Fruit fly (Drosophila melanogaster): Measurements from ENCODE around the gene CG6204.

The CG6204 gene

DNA sequence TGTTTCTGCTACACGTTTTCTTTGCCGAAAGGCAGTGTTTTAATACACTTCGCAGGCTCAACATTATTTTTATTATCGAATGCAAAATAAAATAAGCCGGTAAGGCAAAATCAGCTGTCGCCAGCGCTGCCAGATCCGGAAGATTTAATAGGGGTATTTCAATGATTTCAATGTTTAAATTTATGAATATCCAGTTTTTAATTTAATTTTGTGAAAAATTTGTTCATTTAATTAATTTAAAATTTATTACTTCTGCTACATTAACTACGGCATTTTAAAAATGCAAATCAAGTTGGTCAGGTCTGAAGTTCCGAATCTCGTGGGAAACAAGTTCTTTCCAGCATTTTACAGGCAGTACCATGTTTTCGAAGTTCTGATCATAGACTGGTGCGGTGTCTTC lies 44.8 kb upstream of the CG6204 start, which contains the start of gene Slimp (continued):
- no peak for TF ChIP-seq br (optimal IDR thresholded peaks at IDR 0.05)
- TF ChIP-seq sens-2 (GFP tag; IDR thresholded peaks at IDR 0.05) = no peak
- TF ChIP-seq Rfx (GFP tag; IDR thresholded peaks at IDR 0.05) = no peak
- TF ChIP-seq luna (GFP tag; optimal IDR thresholded peaks at IDR 0.05) = no peak
- no peak for TF ChIP-seq CG6765 (GFP tag; optimal IDR thresholded peaks at IDR 0.05)
- no peak for TF ChIP-seq CG3995 (GFP tag; optimal IDR thresholded peaks at IDR 0.05)
- no peak for TF ChIP-seq CG32532 (GFP tag; IDR thresholded peaks at IDR 0.05)
- TF ChIP-seq CG6854 (GFP tag; optimal IDR thresholded peaks at IDR 0.05) = no peak
- 0 out of 2 replicates have a peak, but pooled peaks have one; percentile 10 for TF ChIP-seq ssp (GFP tag; IDR thresholded peaks at IDR 0.05)
- TF ChIP-seq CG6272 (GFP tag; IDR thresholded peaks at IDR 0.05) = no peak
- no peak for TF ChIP-seq Ravus (GFP tag; IDR thresholded peaks at IDR 0.05)
- no peak for TF ChIP-seq shn (GFP tag; optimal IDR thresholded peaks at IDR 0.05)
- TF ChIP-seq CG11398 (GFP tag; optimal IDR thresholded peaks at IDR 0.05) = no peak
- no peak for TF ChIP-seq CG12299 (tag; optimal IDR thresholded peaks at IDR 0.05)
- no peak for TF ChIP-seq bigmax (GFP tag; optimal IDR thresholded peaks at IDR 0.05)
- 0 out of 3 replicates have a peak, but pooled peaks have one; percentile 32 for TF ChIP-seq CG17361 (GFP tag; IDR thresholded peaks at IDR 0.05)
- TF ChIP-seq Trl (optimal IDR thresholded peaks at IDR 0.05) = no peak
- no peak for TF ChIP-seq Trl (GFP tag; optimal IDR thresholded peaks at IDR 0.05)
- no peak for TF ChIP-seq Dref (GFP tag; IDR thresholded peaks at IDR 0.05)
- TF ChIP-seq maf-S (GFP tag; optimal IDR thresholded peaks at IDR 0.05) = no peak
- TF ChIP-seq CG9727 (GFP tag; optimal IDR thresholded peaks at IDR 0.05) = no peak
- peak; percentile 18 for TF ChIP-seq CG10979 (tag; optimal IDR thresholded peaks at IDR 0.05)
- TF ChIP-seq MESR4 (GFP tag; optimal IDR thresholded peaks at IDR 0.05) = no peak
- TF ChIP-seq Hr3 (GFP tag; optimal IDR thresholded peaks at IDR 0.05) = no peak
- TF ChIP-seq jumu (GFP tag; optimal IDR thresholded peaks at IDR 0.05) = no peak
- peak; percentile 14 for TF ChIP-seq CG12659 (GFP tag; optimal IDR thresholded peaks at IDR 0.05)
- 0 out of 2 replicates have a peak, but pooled peaks have one; percentile 20 for TF ChIP-seq sob (GFP tag; IDR thresholded peaks at IDR 0.05)
- TF ChIP-seq CG8359 (GFP tag; optimal IDR thresholded peaks at IDR 0.05; ENCODE audit: borderline replicate concordance) = no peak
- TF ChIP-seq Antp (GFP tag; optimal IDR thresholded peaks at IDR 0.05) = no peak
- TF ChIP-seq MTF-1 (GFP tag; optimal IDR thresholded peaks at IDR 0.05; ENCODE audit: borderline replicate concordance) = no peak
- peak; percentile 48 for TF ChIP-seq CG2712 (tag; optimal IDR thresholded peaks at IDR 0.05)
- TF ChIP-seq insv (GFP tag; optimal IDR thresholded peaks at IDR 0.05) = no peak
- no peak for TF ChIP-seq CG5953 (GFP tag; IDR thresholded peaks at IDR 0.05)
- TF ChIP-seq CG14710 (tag; optimal IDR thresholded peaks at IDR 0.05) = peak; percentile 31
- 0 out of 3 replicates have a peak, but pooled peaks have one; percentile 46 for TF ChIP-seq Opbp (GFP tag; IDR thresholded peaks at IDR 0.05; ENCODE audit: partially characterized antibody)
- peak; percentile 17 for TF ChIP-seq Meics (GFP tag; optimal IDR thresholded peaks at IDR 0.05)
- TF ChIP-seq CG8478 (optimal IDR thresholded peaks at IDR 0.05) = no peak
- peak; percentile 28 for TF ChIP-seq trem (tag; optimal IDR thresholded peaks at IDR 0.05)
- TF ChIP-seq CG10959 (GFP tag; IDR thresholded peaks at IDR 0.05) = no peak
- TF ChIP-seq Ptx1 (GFP tag; IDR thresholded peaks at IDR 0.05) = 0 out of 2 replicates have a peak, but pooled peaks have one; percentile 20
- no peak for TF ChIP-seq CG7556 (GFP tag; optimal IDR thresholded peaks at IDR 0.05)
- no peak for TF ChIP-seq CG14667 (GFP tag; IDR thresholded peaks at IDR 0.05)
- TF ChIP-seq CG10431 (GFP tag; optimal IDR thresholded peaks at IDR 0.05) = no peak
- peak; percentile 25 for TF ChIP-seq nmo (GFP tag; optimal IDR thresholded peaks at IDR 0.05)
- no peak for TF ChIP-seq grn (GFP tag; optimal IDR thresholded peaks at IDR 0.05)
- TF ChIP-seq CG10267 (tag; optimal IDR thresholded peaks at IDR 0.05) = peak; percentile 21
- no peak for TF ChIP-seq psq (GFP tag; optimal IDR thresholded peaks at IDR 0.05)
- no peak for TF ChIP-seq TFAM (GFP tag; optimal IDR thresholded peaks at IDR 0.05)
- TF ChIP-seq tgo (GFP tag; IDR thresholded peaks at IDR 0.05) = no peak
- no peak for TF ChIP-seq CG6689 (GFP tag; IDR thresholded peaks at IDR 0.05)
- TF ChIP-seq al (GFP tag; IDR thresholded peaks at IDR 0.05) = no peak
- peak; percentile 10 for TF ChIP-seq nom (GFP tag; optimal IDR thresholded peaks at IDR 0.05)
- no peak for TF ChIP-seq otp (GFP tag; IDR thresholded peaks at IDR 0.05)
